Fruit fly (Drosophila melanogaster): ENCODE measurements around the gene Mesh1.

DNA sequence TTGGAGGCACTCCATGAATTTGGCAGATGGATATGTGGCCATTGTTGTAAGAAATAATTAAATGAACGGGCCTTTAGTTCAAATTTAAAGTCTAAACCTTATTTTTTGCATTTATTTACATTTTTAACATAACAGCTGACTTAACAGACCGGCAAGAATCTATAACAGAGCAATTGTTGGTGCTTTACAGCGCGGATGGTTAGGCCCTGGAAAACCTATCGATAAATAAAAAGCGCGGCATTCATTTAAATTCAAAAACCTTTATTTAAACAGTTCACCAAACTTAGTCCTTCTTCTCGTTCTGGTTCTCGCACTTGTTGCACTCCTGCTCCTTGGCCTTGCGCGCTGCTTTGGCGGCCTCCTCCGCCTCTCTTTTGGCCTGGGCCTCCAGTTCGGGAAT lies at the start of gene Mesh1:
- TF ChIP-seq ken (GFP tag; IDR thresholded peaks at IDR 0.05) = no peak
- TF ChIP-seq Bteb2 (GFP tag; optimal IDR thresholded peaks at IDR 0.05) = no peak
- no peak for TF ChIP-seq Doc2 (GFP tag; IDR thresholded peaks at IDR 0.05)
- TF ChIP-seq nerfin-2 (GFP tag; IDR thresholded peaks at IDR 0.05; ENCODE audit: partially characterized antibody) = no peak
- TF ChIP-seq pan (optimal IDR thresholded peaks at IDR 0.05) = no peak
- no peak for TF ChIP-seq pan (GFP tag; optimal IDR thresholded peaks at IDR 0.05 in 1 of 2, IDR thresholded peaks at IDR 0.05 in 1 of 2)
- TF ChIP-seq CG6272 (GFP tag; IDR thresholded peaks at IDR 0.05) = no peak
